Fruit fly (Drosophila melanogaster) whole organism, embryonic: ENCODE measurements around the gene Spase25.
A peak's percentile ranks its signal among the peaks of the same experiment; 100 is the strongest.

Source experiments
- Asciz ChIP-seq: fragments of 200-800 bp; sonication (Bioruptor generic); optimal IDR thresholded peaks from 2 replicates; lab custom pipeline; 2017; ENCODE audit warnings: missing biosample characterization, mild to moderate bottlenecking, missing genetic modification characterization, missing genetic modification reagents
- Atf6 ChIP-seq: fragments of 200-800 bp; sonication (Bioruptor generic); IDR thresholded peaks from 2 replicates; pipeline ENCODE4 v1.3.6; 2022; ENCODE audit warnings: missing biosample characterization, missing genetic modification characterization
- CG11398 ChIP-seq: fragments of 200-800 bp; sonication (Bioruptor generic); optimal IDR thresholded peaks from 2 replicates; lab custom pipeline; 2016; ENCODE audit warnings: missing biosample characterization, missing genetic modification characterization
- CG11456 ChIP-seq: fragments of 200-800 bp; sonication (Bioruptor generic); IDR thresholded peaks from 3 replicates; pipeline ENCODE4 v1.3.6; 2022; ENCODE audit warnings: missing biosample characterization, missing genetic modification characterization
- CG12769 ChIP-seq: fragments of 200-800 bp; sonication (Bioruptor generic); optimal IDR thresholded peaks from 2 replicates; lab custom pipeline; 2019; ENCODE audit warnings: missing biosample characterization, mild to moderate bottlenecking, missing genetic modification characterization, moderate library complexity
- CG15269 ChIP-seq: fragments of 200-800 bp; sonication (Bioruptor generic); optimal IDR thresholded peaks from 2 replicates; lab custom pipeline; 2018; ENCODE audit warnings: missing biosample characterization, mild to moderate bottlenecking, missing genetic modification characterization, moderate library complexity
- CG1602 ChIP-seq: fragments of 200-800 bp; sonication (Bioruptor generic); optimal IDR thresholded peaks from 3 replicates; lab custom pipeline; 2016; ENCODE audit warnings: missing biosample characterization, missing genetic modification characterization
- CG1603 ChIP-seq: fragments of 200-800 bp; sonication (Bioruptor generic); optimal IDR thresholded peaks from 2 replicates; lab custom pipeline; 2019; ENCODE audit warnings: missing biosample characterization, mild to moderate bottlenecking, missing genetic modification characterization, moderate library complexity
- CG17802 ChIP-seq: fragments of 200-800 bp; sonication (Bioruptor generic); optimal IDR thresholded peaks from 2 replicates; lab custom pipeline; 2018; ENCODE audit warnings: missing biosample characterization, mild to moderate bottlenecking, missing genetic modification characterization, moderate library complexity
- CG18619 ChIP-seq: fragments of 200-800 bp; sonication (Bioruptor generic); optimal IDR thresholded peaks from 3 replicates; lab custom pipeline; 2017; ENCODE audit warnings: missing biosample characterization, mild to moderate bottlenecking, missing genetic modification characterization
- CG2678 ChIP-seq: fragments of 200-800 bp; sonication (Bioruptor generic); optimal IDR thresholded peaks from 3 replicates; lab custom pipeline; 2019; ENCODE audit warnings: missing biosample characterization, mild to moderate bottlenecking, missing genetic modification characterization, moderate library complexity
- CG31388 ChIP-seq: fragments of 200-800 bp; sonication (Bioruptor generic); optimal IDR thresholded peaks from 2 replicates; lab custom pipeline; 2016; ENCODE audit warnings: missing biosample characterization, missing genetic modification characterization
- CG4282 ChIP-seq: fragments of 200-800 bp; sonication (Bioruptor generic); optimal IDR thresholded peaks from 2 replicates; lab custom pipeline; 2016; ENCODE audit warnings: missing biosample characterization, missing genetic modification characterization
- CG6765 ChIP-seq: fragments of 200-800 bp; sonication (Bioruptor generic); optimal IDR thresholded peaks from 3 replicates; lab custom pipeline; 2017; ENCODE audit warnings: missing biosample characterization, mild to moderate bottlenecking, missing genetic modification characterization
- CG8089 ChIP-seq: fragments of 200-800 bp; sonication (Bioruptor generic); optimal IDR thresholded peaks from 3 replicates; lab custom pipeline; 2016; ENCODE audit warnings: missing biosample characterization, missing genetic modification characterization
- CTCF ChIP-seq: fragments of 200-800 bp; sonication (Bioruptor generic); optimal IDR thresholded peaks from 2 replicates; lab custom pipeline; 2017; ENCODE audit warnings: missing biosample characterization, mild to moderate bottlenecking, missing genetic modification characterization, moderate library complexity
- D19A ChIP-seq: fragments of 200-800 bp; optimal IDR thresholded peaks from 3 replicates; lab custom pipeline; 2019; ENCODE audit warnings: missing biosample characterization, mild to moderate bottlenecking, missing genetic modification characterization, moderate library complexity
- E2f1 ChIP-seq: fragments of 200-800 bp; sonication (Bioruptor generic); IDR thresholded peaks from 2 replicates; pipeline ENCODE4 v1.3.6; 2022; ENCODE audit warnings: missing biosample characterization, missing genetic modification characterization
- Fer3 ChIP-seq: fragments of 200-800 bp; sonication (Bioruptor generic); optimal IDR thresholded peaks from 2 replicates; lab custom pipeline; 2018; ENCODE audit warnings: missing biosample characterization, mild to moderate bottlenecking, missing genetic modification characterization, moderate library complexity
- HLH3B ChIP-seq: fragments of 200-800 bp; sonication (Bioruptor generic); IDR thresholded peaks from 2 replicates; pipeline ENCODE4 v1.3.6; 2022; ENCODE audit warnings: missing biosample characterization, missing genetic modification characterization
- Hey ChIP-seq: fragments of 200-800 bp; sonication (Bioruptor generic); optimal IDR thresholded peaks from 3 replicates; lab custom pipeline; 2018; ENCODE audit warnings: missing biosample characterization, mild to moderate bottlenecking, missing genetic modification characterization
- Lim3 ChIP-seq: fragments of 200-800 bp; sonication (Bioruptor generic); IDR thresholded peaks from 2 replicates; pipeline ENCODE4 v1.3.6; 2022; ENCODE audit warnings: missing biosample characterization, missing genetic modification characterization
- Lpt ChIP-seq: fragments of >200 bp; optimal IDR thresholded peaks from 2 replicates; lab custom pipeline; 2018; ENCODE audit warnings: missing biosample characterization, missing genetic modification characterization
- NC2α ChIP-seq: fragments of 200-800 bp; sonication (Bioruptor generic); optimal IDR thresholded peaks from 2 replicates; lab custom pipeline; 2016; ENCODE audit warnings: missing biosample characterization, missing genetic modification characterization
- NC2β ChIP-seq: fragments of 200-800 bp; sonication (Bioruptor generic); optimal IDR thresholded peaks from 2 replicates; lab custom pipeline; 2016; ENCODE audit warnings: missing biosample characterization, missing genetic modification characterization
- Nf-YB ChIP-seq: fragments of 200-800 bp; sonication (Bioruptor generic); optimal IDR thresholded peaks from 3 replicates; lab custom pipeline; 2019; ENCODE audit warnings: missing biosample characterization, mild to moderate bottlenecking, missing genetic modification characterization, moderate library complexity
- Six4 ChIP-seq: fragments of 200-800 bp; sonication (Bioruptor generic); optimal IDR thresholded peaks from 2 replicates; lab custom pipeline; 2016; ENCODE audit warnings: missing biosample characterization, missing genetic modification characterization
- Sox100B ChIP-seq: fragments of 200-800 bp; sonication (Bioruptor generic); optimal IDR thresholded peaks from 3 replicates; lab custom pipeline; 2018; ENCODE audit warnings: missing biosample characterization, mild to moderate bottlenecking, missing genetic modification characterization
- Stat92E ChIP-seq, 3 experiments: fragments of >200 bp in 2 of 3; fragments of 200-800 bp in 1 of 3; sonication (Bioruptor generic) in 1 of 3; optimal IDR thresholded peaks; 2 replicates each; lab custom pipeline; 2017 to 2019; ENCODE audit warnings: missing biosample characterization in 3 of 3, missing genetic modification characterization in 3 of 3, mild to moderate bottlenecking in 1 of 3, moderate library complexity in 1 of 3
- Taf1 ChIP-seq: fragments of 200-800 bp; sonication (Bioruptor generic); IDR thresholded peaks from 2 replicates; pipeline ENCODE4 v1.3.6; 2022; ENCODE audit warnings: missing biosample characterization, missing genetic modification characterization
- Xrp1 ChIP-seq: fragments of 200-800 bp; sonication (Bioruptor generic); IDR thresholded peaks from 2 replicates; pipeline ENCODE4 v1.3.6; 2022; ENCODE audit warnings: missing biosample characterization, missing genetic modification characterization
- abd-A ChIP-seq: fragments of 200-800 bp; sonication (Bioruptor generic); optimal IDR thresholded peaks from 3 replicates; lab custom pipeline; 2019; ENCODE audit warnings: missing biosample characterization, mild to moderate bottlenecking, missing genetic modification characterization, moderate library complexity
- ash1 ChIP-seq: fragments of 200-800 bp; sonication (Bioruptor generic); optimal IDR thresholded peaks from 2 replicates; lab custom pipeline; 2018; ENCODE audit warnings: missing biosample characterization, mild to moderate bottlenecking, missing genetic modification characterization
- bigmax ChIP-seq: fragments of 200-800 bp; sonication (Bioruptor generic); optimal IDR thresholded peaks from 2 replicates; lab custom pipeline; 2018; ENCODE audit warnings: missing biosample characterization, mild to moderate bottlenecking, missing genetic modification characterization
- ci ChIP-seq: fragments of 200-800 bp; sonication (Bioruptor generic); IDR thresholded peaks from 3 replicates; pipeline ENCODE4 v1.3.6; 2022; ENCODE audit warnings: missing biosample characterization, missing genetic modification characterization
- da ChIP-seq: fragments of 200-800 bp; sonication (Bioruptor generic); optimal IDR thresholded peaks from 2 replicates; lab custom pipeline; 2016; ENCODE audit warnings: missing biosample characterization, missing genetic modification characterization
- dmrt11E ChIP-seq: fragments of 200-800 bp; sonication (Bioruptor generic); optimal IDR thresholded peaks from 3 replicates; lab custom pipeline; 2018; ENCODE audit warnings: missing biosample characterization, mild to moderate bottlenecking, missing genetic modification characterization, moderate library complexity
- eve ChIP-seq, 2 experiments: fragments of >200 bp; optimal IDR thresholded peaks; 2 replicates each; lab custom pipeline; 2017; ENCODE audit warnings: missing biosample characterization in 2 of 2, missing genetic modification characterization in 2 of 2
- ewg ChIP-seq: fragments of 200-800 bp; sonication (Bioruptor generic); optimal IDR thresholded peaks from 3 replicates; lab custom pipeline; 2017; ENCODE audit warnings: mild to moderate bottlenecking, missing biosample characterization, missing genetic modification reagents, missing genetic modification characterization
- ftz-f1 ChIP-seq: fragments of 200-800 bp; sonication (Bioruptor generic); optimal IDR thresholded peaks from 2 replicates; lab custom pipeline; 2016; ENCODE audit warnings: missing biosample characterization, missing genetic modification characterization
- kay ChIP-seq: fragments of 200-800 bp; sonication (Bioruptor generic); optimal IDR thresholded peaks from 2 replicates; lab custom pipeline; 2016; ENCODE audit warnings: missing biosample characterization, missing genetic modification characterization
- luna ChIP-seq: fragments of 200-800 bp; sonication (Bioruptor generic); optimal IDR thresholded peaks from 2 replicates; lab custom pipeline; 2016; ENCODE audit warnings: missing biosample characterization, missing genetic modification characterization
- mam ChIP-seq: fragments of 200-800 bp; sonication (Bioruptor generic); optimal IDR thresholded peaks from 3 replicates; lab custom pipeline; 2016; ENCODE audit warnings: missing biosample characterization, missing genetic modification characterization
- mirr ChIP-seq: fragments of 200-800 bp; sonication (Bioruptor generic); optimal IDR thresholded peaks from 3 replicates; lab custom pipeline; 2018; ENCODE audit warnings: missing biosample characterization, mild to moderate bottlenecking, missing genetic modification characterization
- nom ChIP-seq: fragments of 200-800 bp; sonication (Bioruptor generic); optimal IDR thresholded peaks from 2 replicates; lab custom pipeline; 2017; ENCODE audit warnings: missing biosample characterization, missing genetic modification characterization, mild to moderate bottlenecking, moderate library complexity, missing genetic modification reagents
- pros ChIP-seq: fragments of 200-800 bp; sonication (Bioruptor generic); optimal IDR thresholded peaks from 3 replicates; lab custom pipeline; 2019; ENCODE audit warnings: missing biosample characterization, mild to moderate bottlenecking, missing genetic modification characterization, moderate library complexity
- slou ChIP-seq: fragments of 200-800 bp; sonication (Bioruptor generic); optimal IDR thresholded peaks from 3 replicates; lab custom pipeline; 2016; ENCODE audit warnings: missing biosample characterization, missing genetic modification characterization
- sr ChIP-seq: fragments of 200-800 bp; sonication (Bioruptor generic); IDR thresholded peaks from 3 replicates; pipeline ENCODE4 v1.3.6; 2022; ENCODE audit warnings: missing biosample characterization, missing genetic modification characterization
- usp ChIP-seq: fragments of >200 bp; optimal IDR thresholded peaks from 2 replicates; lab custom pipeline; 2017; ENCODE audit warnings: missing biosample characterization, missing genetic modification characterization
- wek ChIP-seq: fragments of 200-800 bp; sonication (Bioruptor generic); optimal IDR thresholded peaks from 3 replicates; lab custom pipeline; 2018; ENCODE audit warnings: missing biosample characterization, mild to moderate bottlenecking, missing genetic modification characterization, moderate library complexity
- z ChIP-seq: fragments of 200-800 bp; sonication (Bioruptor generic); IDR thresholded peaks from 3 replicates; pipeline ENCODE4 v1.3.6; 2022; ENCODE audit warnings: missing biosample characterization, missing genetic modification characterization

The Spase25 gene

dm6 chrX:11446792-11447405, 38.2 kb upstream of the Spase25 start (continued):
- TF ChIP-seq abd-A = peak; percentile 45
- TF ChIP-seq CG17802 (tag; lab: Kevin White, UChicago) = no peak
- TF ChIP-seq Lpt (GFP tag; lab: Kevin White, UChicago) = no peak
- TF ChIP-seq Stat92E (GFP tag; optimal IDR thresholded peaks at IDR 0.05; lab: Kevin White, UChicago) = no peak
- TF ChIP-seq D19A (tag; lab: Kevin White, UChicago) = peak; percentile 50
- TF ChIP-seq usp = no peak
- no peak for TF ChIP-seq sr (GFP tag; lab: Robert Waterston, UW)
- TF ChIP-seq NC2β (GFP tag; lab: Kevin White, UChicago) = no peak
- peak; percentile 39 for TF ChIP-seq CG6765 (GFP tag; lab: Kevin White, UChicago)
- TF ChIP-seq ash1 (GFP tag; lab: Kevin White, UChicago) = peak; percentile 25
- peak; percentile 46 for TF ChIP-seq kay (GFP tag; lab: Kevin White, UChicago)
- TF ChIP-seq CG2678 = peak; percentile 87
- TF ChIP-seq slou (GFP tag; lab: Kevin White, UChicago) = peak; percentile 53
- peak; percentile 96 for TF ChIP-seq CG12769 (tag; lab: Kevin White, UChicago)
- TF ChIP-seq HLH3B (GFP tag; lab: Robert Waterston, UW) = peak; percentile 72
- TF ChIP-seq CG1602 = peak; percentile 31
- peak; percentile 19 for TF ChIP-seq ewg (GFP tag; lab: Kevin White, UChicago)
- peak; percentile 85 for TF ChIP-seq CG15269
- peak; percentile 43 for TF ChIP-seq Six4 (GFP tag; lab: Kevin White, UChicago)
- no peak for TF ChIP-seq nom (GFP tag; lab: Kevin White, UChicago)
- TF ChIP-seq mam = peak; percentile 94
- peak; percentile 92 for TF ChIP-seq CG11456 (GFP tag; lab: Robert Waterston, UW)
- peak; percentile 44 for TF ChIP-seq CG11398
- peak; percentile 62 for TF ChIP-seq E2f1 (GFP tag; lab: Robert Waterston, UW)
- TF ChIP-seq Xrp1 (GFP tag; lab: Robert Waterston, UW) = peak; percentile 61
- peak; percentile 69 for TF ChIP-seq Hey (tag; lab: Kevin White, UChicago)
- TF ChIP-seq Sox100B (GFP tag; lab: Kevin White, UChicago) = peak; percentile 22
- TF ChIP-seq CG31388 (GFP tag; lab: Kevin White, UChicago) = no peak
- no peak for TF ChIP-seq wek (GFP tag; lab: Kevin White, UChicago)
- TF ChIP-seq Asciz (GFP tag; lab: Kevin White, UChicago) = no peak
- TF ChIP-seq NC2α (GFP tag; lab: Kevin White, UChicago) = peak; percentile 33
- TF ChIP-seq Fer3 (tag; lab: Kevin White, UChicago) = peak; percentile 91
- peak; percentile 48 for TF ChIP-seq ftz-f1 (GFP tag; lab: Kevin White, UChicago)
- TF ChIP-seq ci (GFP tag; lab: Robert Waterston, UW) = peak; percentile 78
- TF ChIP-seq mirr (GFP tag; lab: Kevin White, UChicago) = peak; percentile 85
- peak; percentile 78 for TF ChIP-seq Atf6
- peak; percentile 2 for TF ChIP-seq Nf-YB (GFP tag; lab: Kevin White, UChicago)
- peak; percentile 78 for TF ChIP-seq luna
- peak; percentile 91 for TF ChIP-seq Taf1 (GFP tag; lab: Robert Waterston, UW)
- no peak; the same call in 2 of the 3 replicates for TF ChIP-seq z (GFP tag; lab: Robert Waterston, UW)
- no peak for TF ChIP-seq pros
- TF ChIP-seq da = peak; percentile 14
- TF ChIP-seq eve (GFP tag; optimal IDR thresholded peaks at IDR 0.05; lab: Kevin White, UChicago) = no peak
- no peak for TF ChIP-seq bigmax (GFP tag; lab: Kevin White, UChicago)
- TF ChIP-seq CG1603 (tag; lab: Kevin White, UChicago) = peak; percentile 72
- no peak for TF ChIP-seq Lim3
- peak; percentile 59 for TF ChIP-seq CG4282 (GFP tag; lab: Kevin White, UChicago)
- no peak for TF ChIP-seq dmrt11E (tag; lab: Kevin White, UChicago)
- TF ChIP-seq CG8089 (GFP tag; lab: Kevin White, UChicago) = peak; percentile 39
- peak; percentile 78 for TF ChIP-seq CG18619 (GFP tag; lab: Kevin White, UChicago)
- TF ChIP-seq CTCF (GFP tag; lab: Kevin White, UChicago) = no peak
